Fruit fly (Drosophila melanogaster): ENCODE data around the gene Rai1.

DNA sequence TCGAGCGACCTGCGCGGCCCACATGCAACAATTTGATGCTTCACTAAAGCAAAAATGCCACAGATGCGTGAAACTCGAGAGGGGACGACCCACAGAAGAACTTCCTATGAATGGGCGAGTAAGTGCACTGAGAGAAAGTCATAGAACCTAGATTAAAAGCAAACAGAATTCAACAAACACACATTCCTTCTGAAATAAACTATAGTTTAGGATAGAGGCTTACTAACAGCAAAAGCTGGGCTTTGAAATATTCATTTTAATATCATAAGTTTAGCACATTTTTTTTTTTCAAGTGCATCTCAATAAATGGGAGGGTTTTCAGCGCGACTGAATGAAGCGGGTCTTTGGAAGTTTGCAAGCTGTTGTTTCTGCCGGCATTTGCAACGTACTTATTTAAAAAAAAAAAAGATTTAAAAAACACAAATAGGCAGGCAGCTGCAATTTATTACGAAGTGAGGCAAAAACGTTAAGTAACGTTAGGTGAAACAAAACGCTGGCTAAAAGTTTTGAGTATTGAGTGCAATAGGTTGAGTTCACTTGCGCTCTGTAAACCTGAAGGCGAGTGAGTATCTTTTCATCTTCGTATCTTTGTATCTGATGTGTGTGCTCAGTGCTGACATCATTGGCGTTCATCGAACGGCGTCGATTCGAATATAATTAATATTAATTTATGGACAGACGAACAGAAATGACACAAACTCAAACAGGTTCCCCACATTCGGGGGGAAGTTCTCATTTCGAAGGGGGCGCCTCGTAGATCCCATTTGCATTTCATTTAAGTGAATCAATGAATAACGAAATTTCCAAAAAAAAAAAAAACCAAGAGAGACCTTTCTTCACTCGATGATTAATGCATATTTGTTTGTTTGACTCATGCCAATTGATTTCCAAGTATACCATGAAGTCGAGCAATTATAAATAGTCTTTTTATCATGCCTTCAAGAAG is 30.0 kb downstream of the Rai1 start:
- TF ChIP-seq ttk (optimal IDR thresholded peaks at IDR 0.05): no peak
- TF ChIP-seq h (optimal IDR thresholded peaks at IDR 0.05): no peak
- TF ChIP-seq psq (optimal IDR thresholded peaks at IDR 0.05): no peak
- no peak for TF ChIP-seq insv (optimal IDR thresholded peaks at IDR 0.05)
- TF ChIP-seq Myc (optimal IDR thresholded peaks at IDR 0.05): no peak

Measured in Kc167 (cell line).